Fruit fly (Drosophila melanogaster): ENCODE measurements around the gene GatA.
A peak's percentile ranks its signal among the peaks of the same experiment; 100 is the strongest.

Gene GatA

dm6 chr3R:19073002-19073401 is 44.3 kb upstream of the GatA start (continued):
- no peak for TF ChIP-seq sima (GFP tag; optimal IDR thresholded peaks at IDR 0.05)
- no peak for TF ChIP-seq CG10543 (GFP tag; optimal IDR thresholded peaks at IDR 0.05)
- no peak for TF ChIP-seq sug (tag; optimal IDR thresholded peaks at IDR 0.05)
- peak; percentile 70 for TF ChIP-seq Sox100B (GFP tag; optimal IDR thresholded peaks at IDR 0.05)
- TF ChIP-seq Doc3 (GFP tag; IDR thresholded peaks at IDR 0.05; ENCODE audit: partially characterized antibody) = no peak
- TF ChIP-seq wek (GFP tag; optimal IDR thresholded peaks at IDR 0.05) = no peak
- no peak for TF ChIP-seq Mes4 (GFP tag; optimal IDR thresholded peaks at IDR 0.05)
- no peak for TF ChIP-seq seq (GFP tag; IDR thresholded peaks at IDR 0.05)
- TF ChIP-seq CG18619 (GFP tag; optimal IDR thresholded peaks at IDR 0.05) = peak; percentile 17
- no peak for TF ChIP-seq CG6272 (GFP tag; IDR thresholded peaks at IDR 0.05)
- TF ChIP-seq dm (GFP tag; optimal IDR thresholded peaks at IDR 0.05) = no peak
- peak; percentile 38 for TF ChIP-seq Spps (tag; optimal IDR thresholded peaks at IDR 0.05)
- no peak for TF ChIP-seq CG18011 (GFP tag; optimal IDR thresholded peaks at IDR 0.05)
- peak; percentile 49; the same call in 1 of the 2 replicates for TF ChIP-seq stc (GFP tag; IDR thresholded peaks at IDR 0.05)
- TF ChIP-seq sr (GFP tag; IDR thresholded peaks at IDR 0.05) = no peak
- TF ChIP-seq CG2875 (GFP tag; optimal IDR thresholded peaks at IDR 0.05) = peak; percentile 51
- TF ChIP-seq Dref (GFP tag; IDR thresholded peaks at IDR 0.05) = no peak
- TF ChIP-seq CG13296 (GFP tag; optimal IDR thresholded peaks at IDR 0.05) = no peak
- TF ChIP-seq Hand (GFP tag; optimal IDR thresholded peaks at IDR 0.05) = no peak
- TF ChIP-seq Oli (tag; optimal IDR thresholded peaks at IDR 0.05) = peak; percentile 68
- TF ChIP-seq her (GFP tag; optimal IDR thresholded peaks at IDR 0.05) = no peak
- TF ChIP-seq CG4404 (GFP tag; IDR thresholded peaks at IDR 0.05) = 0 out of 2 replicates have a peak, but pooled peaks have one; percentile 28
- no peak for TF ChIP-seq Fer1 (GFP tag; optimal IDR thresholded peaks at IDR 0.05)
- TF ChIP-seq CG4617 (GFP tag; optimal IDR thresholded peaks at IDR 0.05; ENCODE audit: borderline replicate concordance) = no peak
- peak; percentile 76 for TF ChIP-seq CG4360 (GFP tag; IDR thresholded peaks at IDR 0.05)
- TF ChIP-seq Sox102F (GFP tag; optimal IDR thresholded peaks at IDR 0.05) = peak; percentile 80
- TF ChIP-seq mld (GFP tag; IDR thresholded peaks at IDR 0.05; ENCODE audit: partially characterized antibody) = no peak
- peak; percentile 86 for TF ChIP-seq CG2712 (tag; optimal IDR thresholded peaks at IDR 0.05)
- peak; percentile 47 for TF ChIP-seq CG7556 (GFP tag; optimal IDR thresholded peaks at IDR 0.05)
- TF ChIP-seq pum (GFP tag; optimal IDR thresholded peaks at IDR 0.05) = no peak
- TF ChIP-seq btn (GFP tag; optimal IDR thresholded peaks at IDR 0.05) = no peak
- TF ChIP-seq mirr (GFP tag; optimal IDR thresholded peaks at IDR 0.05) = no peak
- no peak for TF ChIP-seq CG34376 (GFP tag; optimal IDR thresholded peaks at IDR 0.05)
- no peak for TF ChIP-seq Ets97D (GFP tag; optimal IDR thresholded peaks at IDR 0.05)
- peak; percentile 78 for TF ChIP-seq zfh1 (GFP tag; IDR thresholded peaks at IDR 0.05)
- TF ChIP-seq Pdp1 (GFP tag; optimal IDR thresholded peaks at IDR 0.05) = peak; percentile 4 to 39
- no peak for TF ChIP-seq gfzf (GFP tag; optimal IDR thresholded peaks at IDR 0.05)
- TF ChIP-seq CG33557 (GFP tag; optimal IDR thresholded peaks at IDR 0.05) = peak; percentile 13
- TF ChIP-seq Nf-YC (tag; optimal IDR thresholded peaks at IDR 0.05) = no peak
- peak; percentile 11 for TF ChIP-seq CG12299 (tag; optimal IDR thresholded peaks at IDR 0.05)
- no peak for TF ChIP-seq crc (GFP tag; optimal IDR thresholded peaks at IDR 0.05)
- TF ChIP-seq lilli (GFP tag; optimal IDR thresholded peaks at IDR 0.05) = no peak
- no peak for TF ChIP-seq esg (GFP tag; conservative IDR thresholded peaks at IDR 0.05)
- TF ChIP-seq BEAF-32 (GFP tag; optimal IDR thresholded peaks at IDR 0.05) = no peak
- no peak for TF ChIP-seq fu2 (GFP tag; optimal IDR thresholded peaks at IDR 0.05)
- TF ChIP-seq zf30C (GFP tag; optimal IDR thresholded peaks at IDR 0.05) = no peak
- TF ChIP-seq CG2199 (GFP tag; IDR thresholded peaks at IDR 0.05) = 0 out of 3 replicates have a peak, but pooled peaks have one; percentile 47
- TF ChIP-seq pan (optimal IDR thresholded peaks at IDR 0.05) = no peak
- peak in 1 of 2 experiments; percentile 72 for TF ChIP-seq pan (GFP tag; optimal IDR thresholded peaks at IDR 0.05 in 1 of 2, IDR thresholded peaks at IDR 0.05 in 1 of 2)
- TF ChIP-seq Lim3 (GFP tag; IDR thresholded peaks at IDR 0.05) = no peak
- no peak for TF ChIP-seq CG42726 (GFP tag; IDR thresholded peaks at IDR 0.05; ENCODE audit: partially characterized antibody)
